Worm (Caenorhabditis elegans): Measurements from ENCODE around the gene Y69A2AR.28.

- TF ChIP-seq lsy-2 (tag; optimal IDR thresholded peaks at IDR 0.05) = no peak
- TF ChIP-seq ceh-39 (tag; optimal IDR thresholded peaks at IDR 0.05) = no peak
- TF ChIP-seq unc-62 (GFP tag; optimal IDR thresholded peaks at IDR 0.05) = no peak
- no peak for TF ChIP-seq ztf-11 (tag; optimal IDR thresholded peaks at IDR 0.05)
- TF ChIP-seq blmp-1 (tag; optimal IDR thresholded peaks at IDR 0.05) = no peak
- TF ChIP-seq nhr-28 (tag; optimal IDR thresholded peaks at IDR 0.05) = no peak
- no peak for TF ChIP-seq elt-1 (tag; optimal IDR thresholded peaks at IDR 0.05; ENCODE audit: borderline replicate concordance, insufficient read depth)
Measured at ce11 chrIV:2613011-2613503, at the start of gene Y69A2AR.28.
